Fruit fly (Drosophila melanogaster): Measurements from ENCODE around the gene CG11668.

Gene CG11668

dm6 chr3R:13039037-13039583, 935 bp downstream of the CG11668 start:
- TF ChIP-seq brk (GFP tag; optimal IDR thresholded peaks at IDR 0.05) (no peak), h (GFP tag; optimal IDR thresholded peaks at IDR 0.05) (peak; percentile 35), ey (GFP tag; optimal IDR thresholded peaks at IDR 0.05) (peak; percentile 23), fru (GFP tag; optimal IDR thresholded peaks at IDR 0.05) (peak; percentile 25), br (GFP tag; optimal IDR thresholded peaks at IDR 0.05) (peak; percentile 29), N (GFP tag; optimal IDR thresholded peaks at IDR 0.05) (no peak), Jra (GFP tag; optimal IDR thresholded peaks at IDR 0.05) (no peak), psq (GFP tag; optimal IDR thresholded peaks at IDR 0.05) (no peak), Rel (GFP tag; optimal IDR thresholded peaks at IDR 0.05) (no peak), Rel (tag; optimal IDR thresholded peaks at IDR 0.05) (peak; percentile 92), jim (GFP tag; optimal IDR thresholded peaks at IDR 0.05) (peak; percentile 82), HLH106 (tag; optimal IDR thresholded peaks at IDR 0.05) (peak; percentile 21)

dm6 chr3R:13041750-13042149, 3.6 kb downstream of the CG11668 start, which contains the start of gene CG11670:
Gene CG11670 (plus strand): TSS chr3R:13042050.
- no peak for TF ChIP-seq Hr83 (GFP tag; optimal IDR thresholded peaks at IDR 0.05; ENCODE audit: poor library complexity, severe bottlenecking)
- no peak for TF ChIP-seq tai (GFP tag; optimal IDR thresholded peaks at IDR 0.05)
- TF ChIP-seq rgr (GFP tag; optimal IDR thresholded peaks at IDR 0.05) = no peak
- TF ChIP-seq psq (GFP tag; optimal IDR thresholded peaks at IDR 0.05) = no peak
- TF ChIP-seq Hr78 (GFP tag; optimal IDR thresholded peaks at IDR 0.05) = no peak
- TF ChIP-seq CrebA (GFP tag; optimal IDR thresholded peaks at IDR 0.05; ENCODE audit: borderline replicate concordance) = no peak
- TF ChIP-seq Abd-B (GFP tag; optimal IDR thresholded peaks at IDR 0.05) = no peak
- no peak for TF ChIP-seq Sp1 (GFP tag; optimal IDR thresholded peaks at IDR 0.05)
- TF ChIP-seq sv (GFP tag; optimal IDR thresholded peaks at IDR 0.05) = no peak
- TF ChIP-seq ey (GFP tag; optimal IDR thresholded peaks at IDR 0.05) = no peak

- TF ChIP-seq Rel (GFP tag; optimal IDR thresholded peaks at IDR 0.05) = no peak
- no peak for TF ChIP-seq Rel (tag; optimal IDR thresholded peaks at IDR 0.05)
- no peak for TF ChIP-seq dmrt93B (GFP tag; optimal IDR thresholded peaks at IDR 0.05)
- TF ChIP-seq rgr (GFP tag; optimal IDR thresholded peaks at IDR 0.05) = no peak
- peak; percentile 61 for TF ChIP-seq Dfd (GFP tag; optimal IDR thresholded peaks at IDR 0.05)
- no peak for TF ChIP-seq Vsx2 (GFP tag; optimal IDR thresholded peaks at IDR 0.05; ENCODE audit: partially characterized antibody)
These were observed 4.3 kb downstream of the CG11668 start, which contains the start of gene snk for dm6 chr3R:13042258-13043032. Gene snk (minus strand): TSS chr3R:13042770.

DNA sequence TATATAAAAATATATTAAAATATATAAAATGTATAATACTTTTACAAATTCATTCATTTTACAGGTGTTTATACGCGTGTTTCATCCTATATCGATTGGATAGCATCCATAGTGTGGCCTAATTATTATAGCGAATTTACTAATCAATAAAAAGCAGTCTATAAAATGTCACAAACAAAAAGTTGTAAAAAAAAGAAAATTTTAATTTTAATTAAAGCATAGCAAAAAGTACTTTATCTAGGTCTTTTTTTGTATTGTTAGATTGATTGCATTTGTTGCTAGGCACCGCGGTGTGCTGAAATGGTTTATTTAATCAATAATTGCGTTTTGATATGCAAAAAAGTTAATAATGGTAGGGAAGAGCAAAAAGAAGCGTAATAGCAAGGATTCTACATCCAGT, 5.7 kb downstream of the CG11668 start, which contains the start of gene CG45122:
CG45122 (plus strand) TSS at position 301 of the 400 bp plus-strand sequence.
- TF ChIP-seq tai (GFP tag; optimal IDR thresholded peaks at IDR 0.05) = no peak
- TF ChIP-seq dsf (GFP tag; optimal IDR thresholded peaks at IDR 0.05; ENCODE audit: borderline replicate concordance) = no peak
- TF ChIP-seq Sp1 (GFP tag; optimal IDR thresholded peaks at IDR 0.05) = no peak
- TF ChIP-seq Rel (GFP tag; optimal IDR thresholded peaks at IDR 0.05) = no peak
- TF ChIP-seq Rel (tag; optimal IDR thresholded peaks at IDR 0.05) = no peak
- TF ChIP-seq lola (GFP tag; optimal IDR thresholded peaks at IDR 0.05) = no peak
- TF ChIP-seq pan (optimal IDR thresholded peaks at IDR 0.05) = no peak
- TF ChIP-seq N (GFP tag; optimal IDR thresholded peaks at IDR 0.05) = no peak
- no peak for TF ChIP-seq Hr78 (GFP tag; optimal IDR thresholded peaks at IDR 0.05)

- TF ChIP-seq Dfd (GFP tag; optimal IDR thresholded peaks at IDR 0.05) = no peak
- no peak for TF ChIP-seq CG9705 (GFP tag; optimal IDR thresholded peaks at IDR 0.05)
- TF ChIP-seq Abd-B (GFP tag; optimal IDR thresholded peaks at IDR 0.05) = no peak
- TF ChIP-seq br (GFP tag; optimal IDR thresholded peaks at IDR 0.05) = no peak
- TF ChIP-seq dmrt93B (GFP tag; optimal IDR thresholded peaks at IDR 0.05) = no peak
- TF ChIP-seq CrebA (GFP tag; optimal IDR thresholded peaks at IDR 0.05; ENCODE audit: borderline replicate concordance) = no peak
- TF ChIP-seq Dif (GFP tag; optimal IDR thresholded peaks at IDR 0.05; ENCODE audit: partially characterized antibody) = no peak
- no peak for TF ChIP-seq Sp1 (GFP tag; optimal IDR thresholded peaks at IDR 0.05)
- TF ChIP-seq Jra (GFP tag; optimal IDR thresholded peaks at IDR 0.05) = no peak
- TF ChIP-seq pan (optimal IDR thresholded peaks at IDR 0.05) = no peak
- no peak for TF ChIP-seq CG32264 (GFP tag; optimal IDR thresholded peaks at IDR 0.05)
- TF ChIP-seq Vsx2 (GFP tag; optimal IDR thresholded peaks at IDR 0.05; ENCODE audit: partially characterized antibody) = no peak
- TF ChIP-seq woc (GFP tag; optimal IDR thresholded peaks at IDR 0.05) = no peak
- TF ChIP-seq ey (GFP tag; optimal IDR thresholded peaks at IDR 0.05) = no peak
- no peak for TF ChIP-seq rgr (GFP tag; optimal IDR thresholded peaks at IDR 0.05)
- TF ChIP-seq Rel (GFP tag; optimal IDR thresholded peaks at IDR 0.05) = no peak
- no peak for TF ChIP-seq Rel (tag; optimal IDR thresholded peaks at IDR 0.05)
- no peak for TF ChIP-seq Hr78 (GFP tag; optimal IDR thresholded peaks at IDR 0.05)
These were observed 6.3 kb downstream of the CG11668 start, which contains the start of gene Hsc70-2 for dm6 chr3R:13044459-13044858. Gene Hsc70-2 (plus strand): TSS chr3R:13044759.

Measured in whole organism, wandering third instar larva.